Fruit fly (Drosophila melanogaster) whole organism, adult: ENCODE data around the gene CG14852.

Source experiments
- Hr96 ChIP-seq: fragments of 200-800 bp; sonication (Bioruptor generic); optimal IDR thresholded peaks from 2 replicates; lab custom pipeline; 2016; ENCODE audit warnings: missing biosample characterization, missing genetic modification characterization
- Mnt ChIP-seq: fragments of 200-800 bp; sonication (Bioruptor generic); optimal IDR thresholded peaks from 2 replicates; lab custom pipeline; 2016; ENCODE audit warnings: missing biosample characterization, mild to moderate bottlenecking, missing genetic modification characterization

DNA sequence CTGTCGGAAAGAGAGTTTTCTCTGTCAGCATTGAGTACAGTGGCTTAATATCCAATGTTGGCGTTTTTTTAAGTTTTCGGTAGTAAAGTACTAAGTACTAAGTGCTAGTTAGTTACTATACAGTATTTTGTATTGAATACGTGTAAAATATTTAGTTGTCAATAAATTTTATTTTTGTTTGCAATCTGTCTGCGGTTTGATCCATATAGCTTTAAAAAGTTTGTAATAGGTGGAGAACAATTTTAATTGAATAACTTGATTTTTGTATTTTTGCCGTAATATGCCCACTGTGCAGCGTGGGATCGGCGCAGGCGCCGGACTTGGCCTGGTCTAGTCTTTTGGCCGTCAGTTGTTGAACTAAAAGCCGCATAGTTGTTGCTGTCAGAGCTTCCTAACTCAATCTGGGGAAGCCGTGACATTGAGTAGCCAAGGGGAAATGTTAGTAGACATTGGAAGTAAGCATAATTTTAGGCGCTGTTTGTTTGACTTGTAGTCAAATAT is 7.3 kb upstream of the CG14852 start:
- TF ChIP-seq Mnt (GFP tag; lab: Kevin White, UChicago) (peak; percentile 11), Hr96 (GFP tag; lab: Kevin White, UChicago) (peak; percentile 74)
